Fruit fly (Drosophila melanogaster) whole organism, prepupa: Measurements from ENCODE around the gene CG11726.

Experiments
- CG1621 ChIP-seq: fragments of 200-800 bp; sonication (Bioruptor generic); optimal IDR thresholded peaks from 3 replicates; lab custom pipeline; 2018; ENCODE audit warnings: missing biosample characterization, mild to moderate bottlenecking, missing genetic modification characterization
- CG34406 ChIP-seq: fragments of 200-800 bp; sonication (Bioruptor generic); optimal IDR thresholded peaks from 3 replicates; lab custom pipeline; 2016; ENCODE audit warnings: missing biosample characterization, missing genetic modification characterization
- Ets96B ChIP-seq: fragments of 200-800 bp; optimal IDR thresholded peaks from 2 replicates; lab custom pipeline; 2019; ENCODE audit warnings: missing biosample characterization, mild to moderate bottlenecking, missing genetic modification characterization, moderate library complexity
- Gug ChIP-seq: fragments of 200-800 bp; sonication (Bioruptor generic); IDR thresholded peaks from 2 replicates; pipeline ENCODE4 v1.3.6; 2022; ENCODE audit warnings: missing biosample characterization, missing genetic modification characterization
- Sox14 ChIP-seq: fragments of 200-800 bp; sonication (Bioruptor generic); optimal IDR thresholded peaks from 3 replicates; lab custom pipeline; 2016; ENCODE audit warnings: missing biosample characterization, missing genetic modification characterization
- cyc ChIP-seq: fragments of 200-800 bp; sonication (Bioruptor generic); optimal IDR thresholded peaks from 3 replicates; lab custom pipeline; 2016; ENCODE audit warnings: missing biosample characterization, missing genetic modification characterization
- dsx ChIP-seq: fragments of 200-800 bp; optimal IDR thresholded peaks from 3 replicates; lab custom pipeline; 2019; ENCODE audit warnings: missing biosample characterization, mild to moderate bottlenecking, missing genetic modification characterization, moderate library complexity; ENCODE audit not compliant: poor library complexity, severe bottlenecking
- svp ChIP-seq: fragments of 200-800 bp; sonication (Bioruptor generic); peaks from one replicate; lab custom pipeline; 2016; ENCODE audit warnings: missing biosample characterization, missing genetic modification characterization

- no peak for TF ChIP-seq Gug (GFP tag; lab: Robert Waterston, UW)
- TF ChIP-seq Ets96B = no peak
- TF ChIP-seq svp (GFP tag; lab: Kevin White, UChicago) = peak; percentile 61
- no peak for TF ChIP-seq CG34406 (GFP tag; lab: Kevin White, UChicago)
- no peak for TF ChIP-seq Sox14
- TF ChIP-seq CG1621 = no peak
- no peak for TF ChIP-seq cyc (GFP tag; lab: Kevin White, UChicago)
- TF ChIP-seq dsx (GFP tag; lab: Kevin White, UChicago) = no peak
These were observed 14.0 kb downstream of the CG11726 start for dm6 chr3L:11408282-11409047.
